Fruit fly (Drosophila melanogaster) whole organism, wandering third instar larva: ENCODE data around the gene CG2938.

ENCODE experiments used
- Abd-B ChIP-seq: fragments of >200 bp; optimal IDR thresholded peaks from 2 replicates; lab custom pipeline; 2017; ENCODE audit warnings: missing biosample characterization, missing genetic modification characterization
- CG32264 ChIP-seq: fragments of 200-800 bp; sonication (Bioruptor generic); optimal IDR thresholded peaks from 2 replicates; lab custom pipeline; 2016; ENCODE audit warnings: missing biosample characterization, missing genetic modification characterization
- CG9705 ChIP-seq: fragments of 200-800 bp; sonication (Bioruptor generic); optimal IDR thresholded peaks from 2 replicates; lab custom pipeline; 2018; ENCODE audit warnings: missing biosample characterization, mild to moderate bottlenecking, missing genetic modification characterization
- CrebA ChIP-seq: fragments of 200-800 bp; sonication (Bioruptor generic); optimal IDR thresholded peaks from 2 replicates; lab custom pipeline; 2016; ENCODE audit warnings: missing biosample characterization, mild to moderate bottlenecking, missing genetic modification characterization, borderline replicate concordance
- Dfd ChIP-seq: fragments of >200 bp; optimal IDR thresholded peaks from 2 replicates; lab custom pipeline; 2017; ENCODE audit warnings: missing biosample characterization, missing genetic modification characterization
- Dif ChIP-seq: fragments of 200-275, 200-300 bp; sonication (Bioruptor generic); optimal IDR thresholded peaks from 2 replicates; lab custom pipeline; 2018; ENCODE audit warnings: missing biosample characterization, missing genetic modification characterization; ENCODE audit not compliant: partially characterized antibody
- GATAd ChIP-seq: sonication (Bioruptor generic); optimal IDR thresholded peaks from 2 replicates; lab custom pipeline; 2016; ENCODE audit warnings: missing biosample characterization, missing genetic modification characterization
- HLH106 ChIP-seq: fragments of 200-800 bp; optimal IDR thresholded peaks from 3 replicates; lab custom pipeline; 2019; ENCODE audit warnings: missing biosample characterization, mild to moderate bottlenecking, missing genetic modification characterization, moderate library complexity
- Hnf4 ChIP-seq: fragments of 200-800 bp; sonication (Bioruptor generic); optimal IDR thresholded peaks from 2 replicates; lab custom pipeline; 2016; ENCODE audit warnings: missing biosample characterization, mild to moderate bottlenecking, missing genetic modification characterization
- Hr83 ChIP-seq: fragments of 200-300 bp; sonication (Bioruptor generic); optimal IDR thresholded peaks from 2 replicates; lab custom pipeline; 2016; ENCODE audit warnings: missing biosample characterization, mild to moderate bottlenecking, missing genetic modification characterization, moderate library complexity; ENCODE audit not compliant: poor library complexity, severe bottlenecking
- Jra ChIP-seq: sonication (Bioruptor generic); optimal IDR thresholded peaks from 2 replicates; lab custom pipeline; 2016; ENCODE audit warnings: missing biosample characterization, missing genetic modification characterization
- Mio ChIP-seq: sonication (Bioruptor generic); optimal IDR thresholded peaks from 2 replicates; lab custom pipeline; 2016; ENCODE audit warnings: missing biosample characterization, missing genetic modification characterization
- Myc ChIP-seq: fragments of >200 bp; optimal IDR thresholded peaks from 2 replicates; lab custom pipeline; 2017
- OdsH ChIP-seq: fragments of 200-800 bp; sonication (Bioruptor generic); optimal IDR thresholded peaks from 2 replicates; lab custom pipeline; 2016; ENCODE audit warnings: missing biosample characterization, mild to moderate bottlenecking, missing genetic modification characterization
- Rel ChIP-seq, 2 experiments: fragments of 200-800 bp; sonication (Bioruptor generic) in 1 of 2; optimal IDR thresholded peaks; 2 replicates in 1 of 2; 3 replicates in 1 of 2; lab custom pipeline; 2016 to 2019; ENCODE audit warnings: mild to moderate bottlenecking in 2 of 2, missing biosample characterization in 2 of 2, missing genetic modification characterization in 2 of 2, moderate library complexity in 1 of 2
- brk ChIP-seq: fragments of 200-800 bp; sonication (Bioruptor generic); optimal IDR thresholded peaks from 2 replicates; lab custom pipeline; 2016; ENCODE audit warnings: missing biosample characterization, mild to moderate bottlenecking, missing genetic modification characterization
- dl ChIP-seq, 2 experiments: fragments of 175-275, 200-275 bp in 1 of 2; fragments of 200-275 bp in 1 of 2; sonication (Bioruptor generic); optimal IDR thresholded peaks; lab custom pipeline; 2018; ENCODE audit warnings: mild to moderate bottlenecking in 2 of 2, missing biosample characterization in 2 of 2, missing genetic modification characterization in 2 of 2, moderate library complexity in 2 of 2; ENCODE audit not compliant: partially characterized antibody in 2 of 2, insufficient read depth in 1 of 2
- dmrt93B ChIP-seq: fragments of 200-800 bp; sonication (Bioruptor generic); optimal IDR thresholded peaks from 2 replicates; lab custom pipeline; 2018; ENCODE audit warnings: missing biosample characterization, mild to moderate bottlenecking, missing genetic modification characterization
- dsf ChIP-seq: sonication (Bioruptor generic); optimal IDR thresholded peaks from 2 replicates; lab custom pipeline; 2016; ENCODE audit warnings: missing biosample characterization, missing genetic modification characterization, borderline replicate concordance
- ey ChIP-seq: fragments of 200-800 bp; sonication (Bioruptor generic); optimal IDR thresholded peaks from 2 replicates; lab custom pipeline; 2016; ENCODE audit warnings: missing biosample characterization, missing genetic modification characterization
- foxo ChIP-seq, 2 experiments: fragments of 200-800 bp; sonication (Bioruptor generic); optimal IDR thresholded peaks; 2 replicates in 1 of 2; 3 replicates in 1 of 2; lab custom pipeline; 2016 to 2017; ENCODE audit warnings: missing biosample characterization in 2 of 2, missing genetic modification characterization in 2 of 2
- fru ChIP-seq: fragments of 200-800 bp; sonication (Bioruptor generic); optimal IDR thresholded peaks from 3 replicates; lab custom pipeline; 2016; ENCODE audit warnings: missing biosample characterization, mild to moderate bottlenecking, missing genetic modification characterization
- jim ChIP-seq: fragments of 175-275, 200-325 bp; sonication (Bioruptor generic); optimal IDR thresholded peaks from 2 replicates; lab custom pipeline; 2016; ENCODE audit warnings: missing biosample characterization, mild to moderate bottlenecking, missing genetic modification characterization
- lola ChIP-seq: fragments of >200 bp; optimal IDR thresholded peaks from 2 replicates; lab custom pipeline; 2017; ENCODE audit warnings: missing biosample characterization, missing genetic modification characterization
- pan ChIP-seq: fragments of >200 bp; optimal IDR thresholded peaks from 2 replicates; lab custom pipeline; 2017
- psq ChIP-seq: fragments of 200-800 bp; sonication (Bioruptor generic); optimal IDR thresholded peaks from 3 replicates; lab custom pipeline; 2017; ENCODE audit warnings: missing biosample characterization, mild to moderate bottlenecking, missing genetic modification characterization, moderate library complexity
- rgr ChIP-seq: fragments of 200-800 bp; sonication (Bioruptor generic); optimal IDR thresholded peaks from 3 replicates; lab custom pipeline; 2016; ENCODE audit warnings: missing biosample characterization, mild to moderate bottlenecking, missing genetic modification characterization
- sage ChIP-seq: fragments of 200-800 bp; sonication (Bioruptor generic); optimal IDR thresholded peaks from 2 replicates; lab custom pipeline; 2016; ENCODE audit warnings: missing biosample characterization, mild to moderate bottlenecking, missing genetic modification characterization
- sv ChIP-seq: fragments of 200-800 bp; sonication (Bioruptor generic); optimal IDR thresholded peaks from 3 replicates; lab custom pipeline; 2016; ENCODE audit warnings: missing biosample characterization, missing genetic modification characterization
- tai ChIP-seq: sonication (Bioruptor generic); optimal IDR thresholded peaks from 2 replicates; lab custom pipeline; 2016; ENCODE audit warnings: missing biosample characterization, missing genetic modification characterization
- usp ChIP-seq: fragments of >200 bp; optimal IDR thresholded peaks from 2 replicates; lab custom pipeline; 2017; ENCODE audit warnings: missing biosample characterization, missing genetic modification characterization
- woc ChIP-seq: sonication (Bioruptor generic); optimal IDR thresholded peaks from 2 replicates; lab custom pipeline; 2016; ENCODE audit warnings: missing biosample characterization, mild to moderate bottlenecking, missing genetic modification characterization

The CG2938 gene

dm6 chrX:3930528-3931251, 5.6 kb downstream of the CG2938 start, which contains the start of gene CG42541:
Gene CG42541, minus strand, starts transcription at chrX:3930578.
- TF ChIP-seq Dif (GFP tag; lab: Kevin White, UChicago) = no peak
- no peak for TF ChIP-seq Mio
- TF ChIP-seq brk (GFP tag; lab: Kevin White, UChicago) = no peak
- TF ChIP-seq usp (GFP tag; lab: Kevin White, UChicago) = no peak
- no peak for TF ChIP-seq rgr (GFP tag; lab: Kevin White, UChicago)
- no peak for TF ChIP-seq ey (GFP tag; lab: Kevin White, UChicago)
- TF ChIP-seq Hnf4 (GFP tag; lab: Kevin White, UChicago) = no peak
- TF ChIP-seq GATAd (GFP tag; lab: Kevin White, UChicago) = no peak
- no peak for TF ChIP-seq Myc (lab: Kevin White, UChicago)
- no peak for TF ChIP-seq Abd-B (GFP tag; lab: Kevin White, UChicago)
- TF ChIP-seq OdsH (GFP tag; lab: Kevin White, UChicago) = no peak
- TF ChIP-seq CG9705 (GFP tag; lab: Kevin White, UChicago) = no peak
- TF ChIP-seq fru (GFP tag; lab: Kevin White, UChicago) = no peak
- TF ChIP-seq dsf (GFP tag; lab: Kevin White, UChicago) = no peak
- no peak for TF ChIP-seq Dfd (GFP tag; lab: Kevin White, UChicago)

dm6 chrX:3928520-3928919, 7.7 kb downstream of the CG2938 start:
- TF ChIP-seq Jra (GFP tag; lab: Kevin White, UChicago) = no peak
- TF ChIP-seq dl (GFP tag; optimal IDR thresholded peaks at IDR 0.05; lab: Kevin White, UChicago; ENCODE audit: insufficient read depth in 1 of 2, partially characterized antibody in 2 of 2) = no peak
- peak in 1 of 2 experiments; percentile 8 for TF ChIP-seq foxo (GFP tag; optimal IDR thresholded peaks at IDR 0.05; lab: Kevin White, UChicago)
- TF ChIP-seq Rel (GFP tag; optimal IDR thresholded peaks at IDR 0.05; lab: Kevin White, UChicago) = no peak
- no peak for TF ChIP-seq Rel (tag; optimal IDR thresholded peaks at IDR 0.05; lab: Kevin White, UChicago)
- TF ChIP-seq lola (GFP tag; lab: Kevin White, UChicago) = no peak
- no peak for TF ChIP-seq Hnf4 (GFP tag; lab: Kevin White, UChicago)
- no peak for TF ChIP-seq CG32264
- no peak for TF ChIP-seq HLH106 (tag; lab: Kevin White, UChicago)

dm6 chrX:3901926-3902325, 34.3 kb downstream of the CG2938 start:
- no peak for TF ChIP-seq HLH106 (tag; lab: Kevin White, UChicago)
- TF ChIP-seq sage (GFP tag; lab: Kevin White, UChicago) = no peak
- TF ChIP-seq pan (lab: Kevin White, UChicago) = no peak
- TF ChIP-seq ey (GFP tag; lab: Kevin White, UChicago) = no peak
- TF ChIP-seq dmrt93B = no peak
- TF ChIP-seq tai (GFP tag; lab: Kevin White, UChicago) = no peak
- TF ChIP-seq, all 38 proteins: peak for 0

- TF ChIP-seq dmrt93B (no peak), foxo (GFP tag; optimal IDR thresholded peaks at IDR 0.05; lab: Kevin White, UChicago) (no peak), sage (GFP tag; lab: Kevin White, UChicago) (no peak), psq (no peak), dsf (GFP tag; lab: Kevin White, UChicago) (no peak), woc (no peak), CG32264 (no peak), Abd-B (GFP tag; lab: Kevin White, UChicago) (no peak), tai (GFP tag; lab: Kevin White, UChicago) (no peak), fru (GFP tag; lab: Kevin White, UChicago) (no peak), jim (no peak), CrebA (GFP tag; lab: Kevin White, UChicago) (no peak), Jra (GFP tag; lab: Kevin White, UChicago) (no peak), Hr83 (GFP tag; lab: Kevin White, UChicago) (no peak), usp (GFP tag; lab: Kevin White, UChicago) (no peak), lola (GFP tag; lab: Kevin White, UChicago) (no peak), Dfd (GFP tag; lab: Kevin White, UChicago) (no peak), Myc (lab: Kevin White, UChicago) (no peak), sv (GFP tag; lab: Kevin White, UChicago) (no peak)
These were observed 48.6 kb downstream of the CG2938 start for dm6 chrX:3887606-3888216.
